Fruit fly (Drosophila melanogaster): ENCODE measurements around the gene CG33770.
"Not testable (repeated sequence)": the region's sequence is repeated elsewhere in the genome, so short reads cannot be mapped to it uniquely, and the experiment has no call there.

dm6 chr3L:22692428-22692827, 44.0 kb downstream of the CG33770 start, which contains the start of gene CG14454:
- not testable (repeated sequence) for TF ChIP-seq lz, pdm3 (GFP tag; optimal IDR thresholded peaks at IDR 0.05)

Measured in whole organism, prepupa.